Fruit fly (Drosophila melanogaster) S2 (cell line): ENCODE data around the gene TBC1D16.

Experiments used
- CG8478 ChIP-seq: fragments of >200 bp; optimal IDR thresholded peaks from 2 replicates; lab custom pipeline; 2018
- CTCF ChIP-seq, 2 experiments: fragments of >200 bp; optimal IDR thresholded peaks; 2 replicates each; lab custom pipeline; 2018

The TBC1D16 gene

DNA sequence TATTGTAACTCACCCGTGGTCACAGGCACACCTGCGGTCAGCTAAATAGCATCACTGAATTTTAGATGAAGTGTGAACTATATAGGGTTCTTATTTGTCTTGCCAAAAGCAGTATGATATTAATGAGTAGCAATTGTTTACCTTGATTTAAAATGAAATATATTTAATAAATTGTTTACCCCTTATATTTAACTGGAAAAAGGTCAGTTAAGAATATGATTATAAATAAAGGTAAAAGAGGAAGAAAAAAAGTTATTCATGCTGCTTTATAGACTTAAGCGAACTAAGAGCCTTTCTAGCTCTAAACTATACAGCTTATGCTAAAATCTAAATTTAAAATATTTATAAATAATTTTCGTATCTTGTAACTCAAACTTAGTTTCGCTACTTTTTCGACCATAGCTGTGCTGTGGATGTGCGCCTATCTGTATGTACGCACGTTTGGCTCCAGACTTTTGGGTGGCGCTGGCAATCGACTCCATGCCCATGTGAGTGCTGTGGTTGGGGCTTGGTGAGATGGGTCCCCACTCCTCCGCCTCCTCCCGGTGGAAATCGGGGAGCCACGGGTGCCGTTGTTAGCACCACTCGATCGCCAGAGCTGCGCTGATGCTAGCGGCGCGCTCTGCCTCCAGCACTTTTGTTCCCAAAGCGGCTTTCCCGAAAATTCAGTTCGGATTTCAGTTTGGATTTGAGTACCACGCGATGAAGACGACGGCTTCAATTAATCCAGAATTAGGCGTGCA, 6.8 kb upstream of the TBC1D16 start, which contains the start of gene loh:
loh (plus strand) TSS at position 487 of the 743 bp plus-strand sequence.
- TF ChIP-seq CTCF (optimal IDR thresholded peaks at IDR 0.05; lab: Kevin White, UChicago) (no peak), CG8478 (lab: Kevin White, UChicago) (no peak)

DNA sequence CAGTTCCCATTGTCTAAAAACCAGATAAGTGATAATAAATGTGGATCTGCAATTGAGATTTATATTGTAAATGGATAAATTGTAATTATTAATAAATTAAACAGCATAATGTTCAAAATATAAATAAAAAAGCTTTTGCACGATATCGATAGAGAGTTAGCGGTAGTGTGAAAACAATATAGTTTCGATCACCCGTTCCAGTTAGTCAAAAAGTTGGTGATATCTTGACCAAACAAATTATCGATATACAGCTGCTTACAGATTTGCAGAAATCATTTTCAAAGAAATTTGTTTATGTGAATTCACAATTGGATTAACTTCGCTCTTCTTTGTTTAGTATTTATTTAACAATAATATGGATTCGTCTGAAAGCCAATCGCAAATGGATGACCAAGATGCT, 3.7 kb upstream of the TBC1D16 start, which contains the start of gene Nse4:
Nse4 (plus strand) TSS at position 267 of the 400 bp plus-strand sequence.
- no peak for TF ChIP-seq CTCF (optimal IDR thresholded peaks at IDR 0.05; lab: Kevin White, UChicago)
- TF ChIP-seq CG8478 (lab: Kevin White, UChicago): no peak

DNA sequence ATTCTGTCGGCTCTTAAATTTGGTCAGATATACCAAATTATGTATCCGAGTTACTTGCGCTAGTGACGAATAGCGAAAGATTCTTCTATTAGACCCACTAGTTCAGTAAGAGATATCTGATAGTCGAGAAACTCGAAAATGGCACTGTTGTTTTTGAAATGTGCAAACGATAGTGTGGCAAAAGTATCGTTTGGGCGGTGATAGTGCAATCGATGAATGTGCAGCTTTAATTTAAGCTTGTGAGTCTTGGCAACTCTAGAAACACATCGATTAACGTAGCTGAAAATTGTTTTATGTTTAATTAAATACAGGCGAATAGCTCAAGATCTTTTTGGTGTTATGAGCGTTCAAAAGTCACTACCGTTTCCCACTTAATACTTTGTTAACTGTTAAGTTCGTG, 1.9 kb upstream of the TBC1D16 start, which contains the start of gene STUB1:
STUB1 (plus strand) TSS at position 232 of the 400 bp plus-strand sequence.
- TF ChIP-seq CTCF (optimal IDR thresholded peaks at IDR 0.05; lab: Kevin White, UChicago) (no peak), CG8478 (lab: Kevin White, UChicago) (no peak)

DNA sequence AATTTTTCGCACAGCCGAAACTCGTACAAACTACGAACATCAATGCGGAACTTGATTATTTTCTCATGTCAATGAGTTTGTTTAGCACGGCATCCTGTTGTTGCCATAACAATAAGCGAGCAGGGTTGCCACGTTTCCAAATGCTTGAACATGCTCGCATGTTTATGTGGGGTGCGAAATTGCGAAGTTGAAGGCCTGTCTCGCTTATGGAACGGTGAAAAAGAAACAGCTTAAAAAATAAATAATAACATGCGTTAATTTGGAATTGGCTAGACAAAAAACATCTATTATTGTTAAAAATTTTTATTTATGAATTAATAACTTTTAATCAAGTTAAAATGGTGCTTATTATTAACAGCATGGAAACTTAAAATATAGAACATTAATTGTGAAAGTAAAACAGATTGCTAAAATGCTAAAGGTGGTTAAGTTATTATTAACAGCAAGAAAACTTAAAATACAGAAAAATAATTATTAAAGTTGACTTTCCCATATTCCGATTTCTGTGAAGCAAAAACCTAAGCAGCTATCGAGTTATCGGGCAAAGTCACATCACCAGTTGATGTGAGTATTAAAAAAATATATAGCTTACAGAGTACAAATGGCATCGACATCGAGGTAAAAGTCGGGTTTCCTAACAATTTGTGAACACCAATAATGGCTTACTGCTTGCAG, 4.5 kb downstream of the TBC1D16 start, which contains the start of the genes Bug22 and TfIIB:
Bug22 (minus strand) TSS at position 117 of the 675 bp plus-strand sequence.
TfIIB (plus strand) TSS at position 537 of the 675 bp plus-strand sequence.
- no peak for TF ChIP-seq CG8478 (lab: Kevin White, UChicago)
- no peak for TF ChIP-seq CTCF (optimal IDR thresholded peaks at IDR 0.05; lab: Kevin White, UChicago)

DNA sequence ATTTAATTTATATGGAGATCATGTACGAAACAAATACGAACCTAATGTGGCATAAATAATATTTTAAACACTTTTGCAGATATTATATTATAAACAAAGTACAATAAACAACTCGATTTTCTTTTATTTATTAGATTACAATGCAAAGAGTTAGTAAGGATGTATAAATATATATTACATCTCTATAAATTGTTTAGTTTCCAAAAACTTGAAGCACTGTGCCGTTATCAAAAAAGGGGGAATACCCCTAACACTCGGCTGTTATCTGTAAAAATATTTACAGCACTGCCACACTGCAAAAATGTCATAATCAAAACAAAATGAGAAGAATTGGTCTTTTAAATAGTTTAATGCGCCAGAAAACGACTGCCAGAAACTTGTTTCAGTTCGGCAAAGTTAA, 6.9 kb downstream of the TBC1D16 start, which contains the start of gene CG5188:
CG5188 (plus strand) TSS at position 302 of the 400 bp plus-strand sequence.
- TF ChIP-seq CG8478 (lab: Kevin White, UChicago): no peak
- no peak for TF ChIP-seq CTCF (optimal IDR thresholded peaks at IDR 0.05; lab: Kevin White, UChicago)

DNA sequence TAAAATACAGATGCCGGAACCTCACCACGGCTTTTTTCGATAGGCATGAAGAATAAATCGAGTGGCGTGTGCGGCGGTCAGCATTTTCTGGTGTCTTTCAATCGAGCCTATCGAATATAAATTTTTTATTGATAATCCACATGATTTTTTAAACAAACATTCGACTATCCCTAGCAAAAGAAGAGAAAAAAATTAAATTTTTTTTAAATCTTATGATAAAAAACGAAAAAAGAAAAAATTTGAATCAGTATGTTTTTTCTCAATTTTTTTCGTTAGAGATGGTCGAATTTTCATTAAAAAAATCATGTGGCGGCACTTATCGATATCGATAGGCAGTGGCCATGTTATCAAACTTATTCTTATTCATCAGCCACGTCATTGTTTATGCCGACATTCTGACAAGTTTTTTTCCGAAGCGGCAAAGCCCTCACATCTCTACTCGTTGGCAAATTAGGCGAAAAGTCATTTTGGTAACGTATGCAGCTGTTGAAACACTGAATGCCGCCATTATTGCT, 8.9 kb downstream of the TBC1D16 start, which contains the start of the genes SmB and KdelR:
SmB (minus strand) TSS at position 94 of the 515 bp plus-strand sequence.
KdelR (plus strand) TSS at position 354 of the 515 bp plus-strand sequence.
- no peak for TF ChIP-seq CTCF (optimal IDR thresholded peaks at IDR 0.05; lab: Kevin White, UChicago)
- no peak for TF ChIP-seq CG8478 (lab: Kevin White, UChicago)

DNA sequence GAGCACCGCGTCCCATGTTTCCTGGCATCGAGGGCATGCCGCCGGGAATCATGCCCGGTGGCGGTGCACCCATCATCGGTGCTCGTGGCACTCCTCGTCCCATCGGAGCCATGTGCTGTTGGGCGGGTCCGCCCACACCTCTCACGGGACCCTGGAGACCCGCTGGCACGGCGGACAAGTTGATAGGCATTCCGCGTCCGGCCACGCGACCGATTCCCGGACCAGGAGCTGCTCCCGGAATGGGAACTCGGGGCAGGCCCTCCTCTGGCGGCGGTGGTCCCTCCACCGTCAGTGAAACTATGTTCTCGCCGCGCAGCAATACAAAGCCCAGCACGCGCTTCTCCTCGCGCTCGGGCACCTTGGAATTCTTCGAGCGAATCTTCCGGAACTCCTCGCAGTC, 9.9 kb downstream of the TBC1D16 start:
- no peak for TF ChIP-seq CG8478 (lab: Kevin White, UChicago)
- no peak for TF ChIP-seq CTCF (optimal IDR thresholded peaks at IDR 0.05; lab: Kevin White, UChicago)

DNA sequence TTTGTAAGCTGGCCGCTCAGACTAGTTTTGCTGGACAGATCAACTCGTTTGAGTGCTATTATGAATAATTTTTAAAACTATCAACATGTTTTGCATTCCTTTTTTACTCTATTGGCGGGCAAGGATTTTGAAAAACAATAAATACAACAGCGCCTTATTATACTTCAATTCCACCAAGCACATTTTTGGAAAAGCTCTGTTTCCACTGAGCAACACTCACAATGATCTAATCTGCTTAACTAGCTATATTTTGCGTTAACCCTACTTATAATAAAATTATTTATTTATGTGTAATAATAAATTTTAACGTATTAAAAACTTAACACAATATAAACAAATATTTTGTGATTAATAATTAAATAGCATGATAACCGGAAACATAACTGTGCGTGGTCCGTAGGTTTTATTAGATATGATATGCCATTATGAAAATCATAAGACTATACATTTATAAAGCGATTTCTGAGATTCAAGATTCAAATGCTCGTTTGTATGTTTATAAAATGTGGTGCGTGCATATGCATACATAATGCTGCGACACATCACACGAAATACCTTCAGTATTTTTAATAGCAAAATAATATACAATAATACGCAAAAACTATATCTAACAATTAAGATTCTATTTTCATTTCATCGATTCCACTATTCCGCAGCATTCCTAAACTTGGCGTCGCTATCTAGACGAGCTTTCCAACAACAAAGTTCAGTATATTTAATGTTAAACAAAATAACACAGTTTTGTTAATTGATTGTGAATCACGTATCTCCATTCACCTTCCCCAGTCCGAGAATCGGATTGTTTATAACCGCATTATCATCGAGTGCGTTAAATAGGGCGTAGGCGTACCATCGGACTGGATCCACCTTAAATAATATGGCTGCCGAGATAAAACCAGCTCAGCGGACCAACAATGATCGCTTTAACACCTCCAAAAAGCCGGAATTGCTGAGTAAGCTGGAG, 12.5 kb downstream of the TBC1D16 start, which contains the start of the genes pie and Wdfy2:
pie (minus strand) TSS at position 138 of the 964 bp plus-strand sequence.
Wdfy2 (plus strand) TSS at position 649 of the 964 bp plus-strand sequence.
- TF ChIP-seq CTCF (optimal IDR thresholded peaks at IDR 0.05; lab: Kevin White, UChicago) (no peak), CG8478 (lab: Kevin White, UChicago) (no peak)

DNA sequence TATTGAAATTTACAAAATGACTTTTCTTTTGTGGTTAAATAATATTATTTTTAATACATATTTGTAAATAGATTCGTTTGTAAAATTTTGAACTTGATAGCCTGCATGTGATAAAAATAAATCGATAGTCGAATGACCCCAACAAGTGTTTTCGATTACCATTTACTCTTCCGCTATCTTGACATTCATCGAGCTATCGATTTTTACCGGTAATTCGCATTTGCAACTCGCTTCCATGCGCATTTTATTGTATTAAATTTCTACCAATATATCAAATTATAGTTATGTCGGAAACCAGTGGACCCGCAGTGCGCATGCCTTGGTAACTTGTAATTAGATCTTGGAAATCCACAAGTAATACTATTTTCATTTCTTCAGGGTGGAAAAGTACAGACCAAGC, 16.5 kb downstream of the TBC1D16 start, which contains the start of gene RfC3:
RfC3 (plus strand) TSS at position 210 of the 400 bp plus-strand sequence.
- TF ChIP-seq CG8478 (lab: Kevin White, UChicago) (no peak), CTCF (optimal IDR thresholded peaks at IDR 0.05; lab: Kevin White, UChicago) (no peak)

DNA sequence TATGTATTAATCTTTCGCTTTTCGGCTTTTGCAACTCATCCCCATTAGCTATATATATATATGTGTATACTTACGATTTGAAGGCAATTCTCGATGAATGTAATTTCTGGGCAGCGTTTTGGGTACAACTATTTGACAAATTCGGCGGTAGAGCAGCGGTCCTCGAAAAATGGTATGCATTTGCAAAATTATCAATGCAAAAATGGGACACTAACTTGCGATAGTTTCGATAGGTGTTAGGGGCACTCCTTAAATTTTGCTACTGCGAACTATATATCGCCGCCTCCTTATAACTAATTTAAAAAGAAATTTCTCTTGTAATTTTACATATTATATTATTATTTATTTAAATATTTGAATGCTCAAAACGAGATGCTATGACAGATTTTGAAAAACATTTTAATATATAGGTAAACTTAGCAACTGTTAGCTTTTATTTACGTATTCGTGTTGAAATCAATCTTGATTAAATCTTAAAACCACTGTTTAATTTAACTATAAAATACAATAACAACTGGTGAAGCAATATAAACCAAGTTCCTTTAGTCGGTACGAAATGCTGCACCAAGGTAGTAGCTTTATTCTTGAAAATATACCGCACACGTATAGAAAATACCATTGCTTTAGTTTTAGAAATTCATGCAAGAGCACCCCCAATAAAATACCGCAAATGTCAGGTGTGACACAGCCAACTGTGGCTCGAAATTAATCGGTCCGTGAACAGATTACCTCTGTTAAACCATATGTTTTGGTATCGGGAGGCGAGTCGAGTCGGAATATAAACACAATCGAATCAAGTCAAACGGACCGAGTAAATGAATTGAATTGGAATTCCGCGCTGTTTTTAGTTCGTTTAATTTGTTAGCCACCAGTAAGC, 22.0 kb downstream of the TBC1D16 start, which contains the start of the genes CG5355 and Klp31E:
CG5355 (minus strand) TSS at position 213 of the 877 bp plus-strand sequence.
Klp31E (plus strand) TSS at position 767 of the 877 bp plus-strand sequence.
- TF ChIP-seq CG8478 (lab: Kevin White, UChicago): no peak

DNA sequence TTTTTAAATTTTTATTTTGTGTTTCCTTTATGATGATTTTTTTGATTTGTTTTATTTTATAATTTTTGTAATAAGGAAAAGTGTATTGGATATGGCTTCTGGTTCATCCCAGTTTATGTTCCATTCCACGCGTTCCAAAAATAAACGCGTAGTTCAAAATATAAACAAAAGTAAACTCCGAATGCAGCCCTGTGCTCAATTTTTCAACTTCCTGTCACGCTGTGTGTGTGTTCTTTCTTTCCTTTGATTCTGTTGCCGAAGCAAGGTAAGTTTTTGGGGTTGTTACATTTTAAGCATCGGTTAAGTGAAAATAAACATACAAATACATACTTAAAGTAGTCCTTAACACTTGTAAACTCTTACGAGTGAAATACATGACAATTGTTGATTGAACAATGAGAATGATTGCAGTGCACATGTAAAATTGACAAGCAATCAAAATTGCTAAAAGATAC, 27.3 kb downstream of the TBC1D16 start, which contains the start of the genes Ip259 and RpS27A:
Ip259 (plus strand) TSS at position 231 of the 455 bp plus-strand sequence.
RpS27A (plus strand) TSS at position 231 of the 455 bp plus-strand sequence.
- peak in 1 of 2 experiments; percentile 11 for TF ChIP-seq CTCF (optimal IDR thresholded peaks at IDR 0.05; lab: Kevin White, UChicago)
- no peak for TF ChIP-seq CG8478 (lab: Kevin White, UChicago)
